Fruit fly (Drosophila melanogaster) whole organism, wandering third instar larva: Measurements from ENCODE around the gene mew.

Source experiments
- Abd-B ChIP-seq: fragments of >200 bp; optimal IDR thresholded peaks from 2 replicates; lab custom pipeline; 2017; ENCODE audit warnings: missing biosample characterization, missing genetic modification characterization
- CG32264 ChIP-seq: fragments of 200-800 bp; sonication (Bioruptor generic); optimal IDR thresholded peaks from 2 replicates; lab custom pipeline; 2016; ENCODE audit warnings: missing biosample characterization, missing genetic modification characterization
- CG9705 ChIP-seq: fragments of 200-800 bp; sonication (Bioruptor generic); optimal IDR thresholded peaks from 2 replicates; lab custom pipeline; 2018; ENCODE audit warnings: missing biosample characterization, mild to moderate bottlenecking, missing genetic modification characterization
- CrebA ChIP-seq: fragments of 200-800 bp; sonication (Bioruptor generic); optimal IDR thresholded peaks from 2 replicates; lab custom pipeline; 2016; ENCODE audit warnings: missing biosample characterization, mild to moderate bottlenecking, missing genetic modification characterization, borderline replicate concordance
- Dfd ChIP-seq: fragments of >200 bp; optimal IDR thresholded peaks from 2 replicates; lab custom pipeline; 2017; ENCODE audit warnings: missing biosample characterization, missing genetic modification characterization
- Dif ChIP-seq: fragments of 200-275, 200-300 bp; sonication (Bioruptor generic); optimal IDR thresholded peaks from 2 replicates; lab custom pipeline; 2018; ENCODE audit warnings: missing biosample characterization, missing genetic modification characterization; ENCODE audit not compliant: partially characterized antibody
- GATAd ChIP-seq: sonication (Bioruptor generic); optimal IDR thresholded peaks from 2 replicates; lab custom pipeline; 2016; ENCODE audit warnings: missing biosample characterization, missing genetic modification characterization
- HLH106 ChIP-seq: fragments of 200-800 bp; optimal IDR thresholded peaks from 3 replicates; lab custom pipeline; 2019; ENCODE audit warnings: missing biosample characterization, mild to moderate bottlenecking, missing genetic modification characterization, moderate library complexity
- Hnf4 ChIP-seq: fragments of 200-800 bp; sonication (Bioruptor generic); optimal IDR thresholded peaks from 2 replicates; lab custom pipeline; 2016; ENCODE audit warnings: missing biosample characterization, mild to moderate bottlenecking, missing genetic modification characterization
- Hr78 ChIP-seq: fragments of >200 bp; optimal IDR thresholded peaks from 2 replicates; lab custom pipeline; 2017; ENCODE audit warnings: missing biosample characterization, missing genetic modification characterization
- Hr83 ChIP-seq: fragments of 200-300 bp; sonication (Bioruptor generic); optimal IDR thresholded peaks from 2 replicates; lab custom pipeline; 2016; ENCODE audit warnings: missing biosample characterization, mild to moderate bottlenecking, missing genetic modification characterization, moderate library complexity; ENCODE audit not compliant: poor library complexity, severe bottlenecking
- Jra ChIP-seq: sonication (Bioruptor generic); optimal IDR thresholded peaks from 2 replicates; lab custom pipeline; 2016; ENCODE audit warnings: missing biosample characterization, missing genetic modification characterization
- Mio ChIP-seq: sonication (Bioruptor generic); optimal IDR thresholded peaks from 2 replicates; lab custom pipeline; 2016; ENCODE audit warnings: missing biosample characterization, missing genetic modification characterization
- Myc ChIP-seq: fragments of >200 bp; optimal IDR thresholded peaks from 2 replicates; lab custom pipeline; 2017
- Rel ChIP-seq, 2 experiments: fragments of 200-800 bp; sonication (Bioruptor generic) in 1 of 2; optimal IDR thresholded peaks; 2 replicates in 1 of 2; 3 replicates in 1 of 2; lab custom pipeline; 2016 to 2019; ENCODE audit warnings: mild to moderate bottlenecking in 2 of 2, missing biosample characterization in 2 of 2, missing genetic modification characterization in 2 of 2, moderate library complexity in 1 of 2
- Sp1 ChIP-seq: fragments of 200-800 bp; sonication (Bioruptor generic); optimal IDR thresholded peaks from 3 replicates; lab custom pipeline; 2019; ENCODE audit warnings: missing biosample characterization, mild to moderate bottlenecking, missing genetic modification characterization, moderate library complexity
- br ChIP-seq: fragments of 200-800 bp; sonication (Bioruptor generic); optimal IDR thresholded peaks from 2 replicates; lab custom pipeline; 2016; ENCODE audit warnings: missing biosample characterization, missing genetic modification characterization
- brk ChIP-seq: fragments of 200-800 bp; sonication (Bioruptor generic); optimal IDR thresholded peaks from 2 replicates; lab custom pipeline; 2016; ENCODE audit warnings: missing biosample characterization, mild to moderate bottlenecking, missing genetic modification characterization
- dl ChIP-seq, 2 experiments: fragments of 175-275, 200-275 bp in 1 of 2; fragments of 200-275 bp in 1 of 2; sonication (Bioruptor generic); optimal IDR thresholded peaks; lab custom pipeline; 2018; ENCODE audit warnings: mild to moderate bottlenecking in 2 of 2, missing biosample characterization in 2 of 2, missing genetic modification characterization in 2 of 2, moderate library complexity in 2 of 2; ENCODE audit not compliant: partially characterized antibody in 2 of 2, insufficient read depth in 1 of 2
- dmrt93B ChIP-seq: fragments of 200-800 bp; sonication (Bioruptor generic); optimal IDR thresholded peaks from 2 replicates; lab custom pipeline; 2018; ENCODE audit warnings: missing biosample characterization, mild to moderate bottlenecking, missing genetic modification characterization
- dsf ChIP-seq: sonication (Bioruptor generic); optimal IDR thresholded peaks from 2 replicates; lab custom pipeline; 2016; ENCODE audit warnings: missing biosample characterization, missing genetic modification characterization, borderline replicate concordance
- ey ChIP-seq: fragments of 200-800 bp; sonication (Bioruptor generic); optimal IDR thresholded peaks from 2 replicates; lab custom pipeline; 2016; ENCODE audit warnings: missing biosample characterization, missing genetic modification characterization
- foxo ChIP-seq, 2 experiments: fragments of 200-800 bp; sonication (Bioruptor generic); optimal IDR thresholded peaks; 2 replicates in 1 of 2; 3 replicates in 1 of 2; lab custom pipeline; 2016 to 2017; ENCODE audit warnings: missing biosample characterization in 2 of 2, missing genetic modification characterization in 2 of 2
- fru ChIP-seq: fragments of 200-800 bp; sonication (Bioruptor generic); optimal IDR thresholded peaks from 3 replicates; lab custom pipeline; 2016; ENCODE audit warnings: missing biosample characterization, mild to moderate bottlenecking, missing genetic modification characterization
- h ChIP-seq: fragments of 200-800 bp; sonication (Bioruptor generic); optimal IDR thresholded peaks from 3 replicates; lab custom pipeline; 2016; ENCODE audit warnings: missing biosample characterization, mild to moderate bottlenecking, missing genetic modification characterization
- jim ChIP-seq: fragments of 175-275, 200-325 bp; sonication (Bioruptor generic); optimal IDR thresholded peaks from 2 replicates; lab custom pipeline; 2016; ENCODE audit warnings: missing biosample characterization, mild to moderate bottlenecking, missing genetic modification characterization
- lola ChIP-seq: fragments of >200 bp; optimal IDR thresholded peaks from 2 replicates; lab custom pipeline; 2017; ENCODE audit warnings: missing biosample characterization, missing genetic modification characterization
- pan ChIP-seq: fragments of >200 bp; optimal IDR thresholded peaks from 2 replicates; lab custom pipeline; 2017
- psq ChIP-seq: fragments of 200-800 bp; sonication (Bioruptor generic); optimal IDR thresholded peaks from 3 replicates; lab custom pipeline; 2017; ENCODE audit warnings: missing biosample characterization, mild to moderate bottlenecking, missing genetic modification characterization, moderate library complexity
- rgr ChIP-seq: fragments of 200-800 bp; sonication (Bioruptor generic); optimal IDR thresholded peaks from 3 replicates; lab custom pipeline; 2016; ENCODE audit warnings: missing biosample characterization, mild to moderate bottlenecking, missing genetic modification characterization
- sage ChIP-seq: fragments of 200-800 bp; sonication (Bioruptor generic); optimal IDR thresholded peaks from 2 replicates; lab custom pipeline; 2016; ENCODE audit warnings: missing biosample characterization, mild to moderate bottlenecking, missing genetic modification characterization
- sv ChIP-seq: fragments of 200-800 bp; sonication (Bioruptor generic); optimal IDR thresholded peaks from 3 replicates; lab custom pipeline; 2016; ENCODE audit warnings: missing biosample characterization, missing genetic modification characterization
- tai ChIP-seq: sonication (Bioruptor generic); optimal IDR thresholded peaks from 2 replicates; lab custom pipeline; 2016; ENCODE audit warnings: missing biosample characterization, missing genetic modification characterization
- usp ChIP-seq: fragments of >200 bp; optimal IDR thresholded peaks from 2 replicates; lab custom pipeline; 2017; ENCODE audit warnings: missing biosample characterization, missing genetic modification characterization
- woc ChIP-seq: sonication (Bioruptor generic); optimal IDR thresholded peaks from 2 replicates; lab custom pipeline; 2016; ENCODE audit warnings: missing biosample characterization, mild to moderate bottlenecking, missing genetic modification characterization

The mew gene

DNA sequence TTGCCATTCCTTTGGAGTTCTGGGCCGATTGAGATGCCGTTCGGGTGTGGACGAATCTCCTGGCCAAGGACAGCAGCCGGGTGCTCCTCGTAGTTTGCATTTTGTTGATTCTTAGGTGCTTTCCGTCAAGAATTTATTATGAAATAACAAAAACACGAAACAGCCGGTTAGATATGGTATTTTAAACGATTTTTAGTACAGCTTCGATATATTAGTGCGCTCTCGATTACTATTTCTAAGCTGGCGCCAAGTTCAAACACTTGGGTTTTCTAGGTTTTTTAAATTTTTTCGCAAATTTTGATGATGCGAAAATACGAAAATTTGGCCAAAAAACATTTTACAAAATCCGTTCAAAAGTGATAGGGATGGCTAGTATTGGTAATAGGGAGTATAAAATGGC lies 64.0 kb downstream of the mew start, which contains the start of gene Coq5:
Gene Coq5, minus strand, starts transcription at position 303 of the 400 bp plus-strand sequence.
- no peak for TF ChIP-seq jim (GFP tag; lab: Kevin White, UChicago)
- TF ChIP-seq dl (GFP tag; optimal IDR thresholded peaks at IDR 0.05; lab: Kevin White, UChicago; ENCODE audit: insufficient read depth in 1 of 2, partially characterized antibody in 2 of 2) = no peak
- no peak for TF ChIP-seq rgr (GFP tag; lab: Kevin White, UChicago)
- TF ChIP-seq pan (lab: Kevin White, UChicago) = no peak
- TF ChIP-seq dmrt93B (GFP tag; lab: Kevin White, UChicago) = no peak
- TF ChIP-seq Abd-B (GFP tag; lab: Kevin White, UChicago) = no peak
- TF ChIP-seq h (GFP tag; lab: Kevin White, UChicago) = no peak
- TF ChIP-seq psq (GFP tag; lab: Kevin White, UChicago) = no peak
- TF ChIP-seq CG9705 = no peak
- TF ChIP-seq br (GFP tag; lab: Kevin White, UChicago) = no peak
- no peak for TF ChIP-seq Rel (GFP tag; optimal IDR thresholded peaks at IDR 0.05; lab: Kevin White, UChicago)
- TF ChIP-seq Rel (tag; optimal IDR thresholded peaks at IDR 0.05; lab: Kevin White, UChicago) = no peak
- TF ChIP-seq Dfd = no peak
- no peak for TF ChIP-seq CG32264 (GFP tag; lab: Kevin White, UChicago)
- TF ChIP-seq Mio = no peak
- no peak for TF ChIP-seq Dif (GFP tag; lab: Kevin White, UChicago)
- no peak for TF ChIP-seq woc (GFP tag; lab: Kevin White, UChicago)
- TF ChIP-seq usp = no peak
- TF ChIP-seq Hr83 = no peak
- TF ChIP-seq lola (GFP tag; lab: Kevin White, UChicago) = no peak
- no peak for TF ChIP-seq Myc (lab: Kevin White, UChicago)

DNA sequence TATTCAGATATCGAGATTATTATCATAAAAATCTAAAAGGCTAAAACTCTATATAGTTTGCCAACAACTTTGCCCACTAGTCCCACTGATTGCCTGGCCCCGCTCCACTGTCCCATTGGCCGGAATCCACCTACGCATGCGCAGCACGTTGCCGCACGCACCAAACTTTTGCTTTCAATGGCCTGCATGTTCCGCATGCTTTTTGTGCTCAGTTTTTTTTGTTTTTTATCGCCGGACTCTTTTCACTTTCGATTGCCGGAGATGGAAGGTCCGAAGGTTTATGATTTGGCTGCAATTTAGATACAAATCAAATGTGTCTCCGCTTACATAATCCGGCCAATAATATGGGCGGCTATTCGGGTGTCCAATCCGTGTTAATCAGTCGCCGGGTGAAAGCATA lies 66.1 kb downstream of the mew start:
- TF ChIP-seq GATAd (GFP tag; lab: Kevin White, UChicago) = no peak
- TF ChIP-seq Hnf4 (GFP tag; lab: Kevin White, UChicago) = no peak
- no peak for TF ChIP-seq dmrt93B (GFP tag; lab: Kevin White, UChicago)
- no peak for TF ChIP-seq jim (GFP tag; lab: Kevin White, UChicago)
- TF ChIP-seq Hr78 (GFP tag; lab: Kevin White, UChicago) = no peak
- no peak for TF ChIP-seq Rel (GFP tag; optimal IDR thresholded peaks at IDR 0.05; lab: Kevin White, UChicago)
- no peak for TF ChIP-seq Rel (tag; optimal IDR thresholded peaks at IDR 0.05; lab: Kevin White, UChicago)
- no peak for TF ChIP-seq Mio
- TF ChIP-seq woc (GFP tag; lab: Kevin White, UChicago) = no peak
- TF ChIP-seq fru = no peak
- TF ChIP-seq tai = no peak
- TF ChIP-seq HLH106 (tag; lab: Kevin White, UChicago) = no peak
- TF ChIP-seq sage = no peak
- TF ChIP-seq CG32264 (GFP tag; lab: Kevin White, UChicago) = no peak
- no peak for TF ChIP-seq h (GFP tag; lab: Kevin White, UChicago)
- no peak for TF ChIP-seq brk (GFP tag; lab: Kevin White, UChicago)
- TF ChIP-seq usp = no peak

DNA sequence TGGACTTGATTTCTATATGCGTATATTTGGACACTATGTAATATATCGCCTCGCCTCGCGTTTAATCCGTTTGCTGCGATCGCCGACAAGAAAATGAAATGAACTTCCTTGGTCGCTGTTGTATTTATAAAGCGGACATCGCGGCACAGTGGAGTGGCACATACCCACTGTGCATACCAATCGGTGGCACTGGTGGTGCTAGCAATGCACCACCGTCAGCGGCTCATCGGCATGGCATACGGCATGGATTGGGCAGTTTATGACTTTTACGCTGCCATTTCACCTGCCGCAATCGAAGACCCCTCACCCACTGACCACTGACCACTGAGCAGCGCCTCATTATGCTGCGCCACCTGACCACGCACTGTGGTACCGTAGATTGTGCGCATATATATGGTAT lies 66.5 kb downstream of the mew start, which contains the start of gene CG12723:
Gene CG12723, minus strand, starts transcription at position 101 of the 400 bp plus-strand sequence.
- no peak for TF ChIP-seq Dif (GFP tag; lab: Kevin White, UChicago)
- TF ChIP-seq sv (GFP tag; lab: Kevin White, UChicago) = no peak
- TF ChIP-seq Hr78 (GFP tag; lab: Kevin White, UChicago) = no peak
- TF ChIP-seq woc (GFP tag; lab: Kevin White, UChicago) = no peak
- no peak for TF ChIP-seq HLH106 (tag; lab: Kevin White, UChicago)
- TF ChIP-seq Sp1 = no peak
- no peak for TF ChIP-seq foxo (GFP tag; optimal IDR thresholded peaks at IDR 0.05; lab: Kevin White, UChicago)
- no peak for TF ChIP-seq fru

DNA sequence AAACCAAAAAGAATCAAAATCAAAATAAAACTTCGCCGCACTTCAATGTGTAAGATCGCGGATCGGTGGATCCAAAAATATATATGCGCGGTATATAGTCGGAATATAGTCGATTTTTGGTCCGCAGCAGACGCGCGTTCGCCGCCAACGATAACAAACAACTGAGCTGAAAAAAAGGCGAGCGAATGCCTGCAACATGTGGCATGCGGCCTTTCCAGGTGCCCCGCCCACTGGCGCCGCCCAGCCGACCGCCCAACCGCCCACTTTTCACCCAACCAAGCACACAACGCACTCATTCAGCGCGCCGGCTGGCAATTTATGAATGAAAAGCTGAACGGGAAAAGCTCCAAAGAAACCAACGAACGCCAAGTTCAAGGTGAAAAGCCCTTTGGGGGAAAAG lies 69.3 kb downstream of the mew start, which contains the start of gene Lgr4:
Gene Lgr4, minus strand, starts transcription at position 133 of the 400 bp plus-strand sequence.
- TF ChIP-seq GATAd (GFP tag; lab: Kevin White, UChicago) (no peak), dl (GFP tag; optimal IDR thresholded peaks at IDR 0.05; lab: Kevin White, UChicago; ENCODE audit: insufficient read depth in 1 of 2, partially characterized antibody in 2 of 2) (no peak), jim (GFP tag; lab: Kevin White, UChicago) (no peak), dsf (GFP tag; lab: Kevin White, UChicago) (no peak), Dfd (no peak), h (GFP tag; lab: Kevin White, UChicago) (no peak), fru (no peak), Dif (GFP tag; lab: Kevin White, UChicago) (no peak), CrebA (GFP tag; lab: Kevin White, UChicago) (no peak), HLH106 (tag; lab: Kevin White, UChicago) (no peak), Jra (no peak), ey (GFP tag; lab: Kevin White, UChicago) (no peak), CG9705 (no peak)
